Fruit fly (Drosophila melanogaster): ENCODE results near the gene CG17111.

DNA sequence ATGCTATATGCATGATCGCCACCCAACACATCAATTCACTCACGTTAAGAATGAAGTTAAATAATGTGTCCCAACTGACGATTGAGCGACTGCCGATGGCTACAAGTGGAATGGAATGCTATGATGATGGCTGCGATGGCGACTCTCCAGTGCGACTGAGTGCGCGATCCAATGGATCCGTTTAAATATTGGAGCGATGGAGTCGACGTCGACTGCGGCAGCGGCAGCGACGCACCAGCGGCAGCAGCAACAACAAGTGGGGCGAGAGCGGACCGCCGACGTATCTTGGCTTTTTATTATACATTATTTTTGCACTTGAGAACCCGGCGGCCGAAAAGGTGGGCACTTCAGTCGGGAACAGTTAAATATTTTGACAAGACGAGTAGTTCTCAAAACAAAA, 9.7 kb downstream of the CG17111 start:
- TF ChIP-seq pan (optimal IDR thresholded peaks at IDR 0.05) = no peak
- TF ChIP-seq usp (GFP tag; optimal IDR thresholded peaks at IDR 0.05) = no peak
- no peak for TF ChIP-seq EcR (GFP tag; optimal IDR thresholded peaks at IDR 0.05)

Measured in whole organism.